Worm (Caenorhabditis elegans) whole organism, L1 larva: Measurements from ENCODE around the gene C30A5.10.

Source experiments
- C04F5.9 ChIP-seq: sonication (generic microtip); optimal IDR thresholded peaks from 2 replicates; lab custom pipeline; 2016; ENCODE audit warnings: missing genetic modification characterization, missing compliant biosample characterization
- C16A3.4 ChIP-seq: fragments of 150-350 bp; optimal IDR thresholded peaks from 2 replicates; lab custom pipeline; 2014; ENCODE audit warnings: missing biosample characterization, missing genetic modification characterization
- C34B4.2 ChIP-seq: sonication (generic microtip); optimal IDR thresholded peaks from 2 replicates; lab custom pipeline; 2017; ENCODE audit warnings: mild to moderate bottlenecking, missing genetic modification characterization, missing compliant biosample characterization
- F16B12.6 ChIP-seq: fragments of 150-350 bp; optimal IDR thresholded peaks from 2 replicates; lab custom pipeline; 2014; ENCODE audit warnings: missing biosample characterization, missing genetic modification characterization
- Y116A8C.19 ChIP-seq: sonication (generic microtip); optimal IDR thresholded peaks from 2 replicates; lab custom pipeline; 2016; ENCODE audit warnings: missing compliant biosample characterization, missing genetic modification characterization, borderline replicate concordance
- aha-1 ChIP-seq: fragments of 150-350 bp; optimal IDR thresholded peaks from 2 replicates; lab custom pipeline; 2014; ENCODE audit warnings: missing biosample characterization, missing genetic modification characterization
- aly-2 ChIP-seq: fragments of 150-350 bp; optimal IDR thresholded peaks from 2 replicates; lab custom pipeline; 2014; ENCODE audit warnings: missing biosample characterization, missing genetic modification characterization
- ama-1 ChIP-seq: fragments of 150-350 bp; optimal IDR thresholded peaks from 2 replicates; lab custom pipeline; 2014
- blmp-1 ChIP-seq: fragments of 150-350 bp; optimal IDR thresholded peaks from 2 replicates; lab custom pipeline; 2014; ENCODE audit warnings: missing biosample characterization, missing genetic modification characterization
- ceh-88 ChIP-seq: fragments of 200-800 bp; sonication (Bioruptor generic); IDR thresholded peaks from 2 replicates; pipeline ENCODE4 v1.3.6; 2022; ENCODE audit warnings: missing genetic modification characterization, missing compliant biosample characterization
- ceh-90 ChIP-seq: sonication (generic microtip); optimal IDR thresholded peaks from 2 replicates; lab custom pipeline; 2016; ENCODE audit warnings: missing genetic modification characterization, missing compliant biosample characterization
- dpl-1 ChIP-seq, 3 experiments: fragments of 150-350 bp in 2 of 3; sonication (generic microtip) in 1 of 3; optimal IDR thresholded peaks; 2 replicates each; lab custom pipeline; 2014 to 2017; ENCODE audit warnings: missing biosample characterization in 3 of 3, missing genetic modification characterization in 3 of 3, missing genetic modification reagents in 3 of 3
- efl-1 ChIP-seq, 4 experiments: fragments of 150-350 bp; optimal IDR thresholded peaks in 3 of 4; peaks in 1 of 4; 1 replicate in 1 of 4; 2 replicates in 3 of 4; lab custom pipeline; 2014; ENCODE audit warnings: missing biosample characterization in 2 of 4, missing genetic modification characterization in 2 of 4, missing genetic modification reagents in 2 of 4
- elt-3 ChIP-seq, 6 experiments: fragments of 150-350 bp in 1 of 6; sonication (generic microtip); optimal IDR thresholded peaks; 2 replicates each; lab custom pipeline; 2017 to 2018; ENCODE audit warnings: missing biosample characterization in 6 of 6, missing genetic modification characterization in 6 of 6, inconsistent platforms in 1 of 6
- fkh-8 ChIP-seq: sonication (generic microtip); optimal IDR thresholded peaks from 2 replicates; lab custom pipeline; 2016; ENCODE audit warnings: mild to moderate bottlenecking, missing genetic modification characterization, missing compliant biosample characterization
- grh-1 ChIP-seq: fragments of 200-800 bp; sonication (Bioruptor generic); IDR thresholded peaks from 2 replicates; pipeline ENCODE4 v1.3.6; 2022; ENCODE audit warnings: missing genetic modification reagents, missing genetic modification characterization, missing compliant biosample characterization
- hlh-17 ChIP-seq: fragments of 200-800 bp; sonication (Bioruptor generic); optimal IDR thresholded peaks from 2 replicates; lab custom pipeline; 2018; ENCODE audit warnings: missing genetic modification characterization, mild to moderate bottlenecking, missing compliant biosample characterization, moderate library complexity, borderline replicate concordance
- irx-1 ChIP-seq: sonication (generic microtip); optimal IDR thresholded peaks from 2 replicates; lab custom pipeline; 2016; ENCODE audit warnings: missing genetic modification characterization, missing compliant biosample characterization
- lin-13 ChIP-seq: fragments of 150-350 bp; optimal IDR thresholded peaks from 2 replicates; lab custom pipeline; 2014; ENCODE audit warnings: missing biosample characterization, missing genetic modification reagents, missing genetic modification characterization
- lin-14 ChIP-seq: fragments of 200-800 bp; sonication (Bioruptor generic); optimal IDR thresholded peaks from 2 replicates; lab custom pipeline; 2018; ENCODE audit warnings: mild to moderate bottlenecking, missing genetic modification characterization, moderate library complexity, missing compliant biosample characterization
- lin-35 ChIP-seq, 2 experiments: fragments of 150-350 bp; optimal IDR thresholded peaks; 2 replicates each; lab custom pipeline; 2014; ENCODE audit warnings: missing biosample characterization in 2 of 2, missing genetic modification characterization in 2 of 2, missing genetic modification reagents in 2 of 2
- lin-39 ChIP-seq: fragments of 150-350 bp; optimal IDR thresholded peaks from 2 replicates; lab custom pipeline; 2014; ENCODE audit warnings: missing biosample characterization, missing genetic modification reagents, missing genetic modification characterization
- lsy-2 ChIP-seq, 2 experiments: fragments of 150-350 bp; optimal IDR thresholded peaks; 2 replicates each; lab custom pipeline; 2014; ENCODE audit warnings: missing biosample characterization in 2 of 2, missing genetic modification characterization in 2 of 2
- mab-9 ChIP-seq: fragments of 200-800 bp; sonication (Bioruptor generic); IDR thresholded peaks from 2 replicates; pipeline ENCODE4 v1.3.6; 2022; ENCODE audit warnings: missing genetic modification reagents, missing genetic modification characterization, missing compliant biosample characterization
- nhr-11 ChIP-seq: fragments of 150-350 bp; optimal IDR thresholded peaks from 2 replicates; lab custom pipeline; 2014; ENCODE audit warnings: missing biosample characterization, missing genetic modification characterization
- nhr-19 ChIP-seq: fragments of 200-800 bp; sonication (Bioruptor generic); conservative IDR thresholded peaks from 2 replicates; pipeline ENCODE4 v1.3.6; 2022; ENCODE audit warnings: missing genetic modification characterization, missing compliant biosample characterization
- nhr-20 ChIP-seq: sonication (generic microtip); optimal IDR thresholded peaks from 2 replicates; lab custom pipeline; 2016; ENCODE audit warnings: mild to moderate bottlenecking, missing genetic modification characterization, missing compliant biosample characterization
- nhr-237 ChIP-seq: fragments of 150-350 bp; optimal IDR thresholded peaks from 2 replicates; lab custom pipeline; 2014; ENCODE audit warnings: missing biosample characterization, missing genetic modification characterization
- nhr-47 ChIP-seq: sonication (generic microtip); optimal IDR thresholded peaks from 2 replicates; lab custom pipeline; 2016; ENCODE audit warnings: mild to moderate bottlenecking, missing genetic modification characterization, moderate library complexity, missing compliant biosample characterization
- nhr-71 ChIP-seq: sonication (generic microtip); optimal IDR thresholded peaks from 2 replicates; lab custom pipeline; 2016; ENCODE audit warnings: mild to moderate bottlenecking, missing genetic modification characterization, moderate library complexity, missing compliant biosample characterization
- nhr-85 ChIP-seq: sonication (generic microtip); peaks from one replicate; lab custom pipeline; 2016; ENCODE audit warnings: missing genetic modification characterization, inconsistent platforms, missing compliant biosample characterization
- nhr-90 ChIP-seq: sonication (generic microtip); optimal IDR thresholded peaks from 2 replicates; lab custom pipeline; 2016; ENCODE audit warnings: mild to moderate bottlenecking, missing genetic modification characterization, missing compliant biosample characterization; ENCODE audit not compliant: poor library complexity
- pag-3 ChIP-seq: sonication (generic microtip); optimal IDR thresholded peaks from 2 replicates; lab custom pipeline; 2017; ENCODE audit warnings: missing genetic modification characterization, mild to moderate bottlenecking, missing compliant biosample characterization, antibody characterized with exemption, borderline replicate concordance; ENCODE audit not compliant: insufficient read depth
- pqm-1 ChIP-seq: sonication (generic microtip); optimal IDR thresholded peaks from 3 replicates; lab custom pipeline; 2017; ENCODE audit warnings: missing biosample characterization, missing genetic modification characterization
- skn-1 ChIP-seq: fragments of 150-350 bp; optimal IDR thresholded peaks from 2 replicates; lab custom pipeline; 2014; ENCODE audit warnings: missing biosample characterization, missing genetic modification characterization
- snpc-4 ChIP-seq: fragments of 150-350 bp; optimal IDR thresholded peaks from 2 replicates; lab custom pipeline; 2014; ENCODE audit warnings: missing biosample characterization, missing genetic modification characterization
- sox-4 ChIP-seq: sonication (generic microtip); optimal IDR thresholded peaks from 2 replicates; lab custom pipeline; 2016; ENCODE audit warnings: missing genetic modification characterization, missing compliant biosample characterization
- sup-37 ChIP-seq: fragments of 200-800 bp; sonication (Bioruptor generic); optimal IDR thresholded peaks from 2 replicates; lab custom pipeline; 2018; ENCODE audit warnings: mild to moderate bottlenecking, missing genetic modification characterization, missing compliant biosample characterization
- swsn-7 ChIP-seq: sonication (generic microtip); optimal IDR thresholded peaks from 2 replicates; lab custom pipeline; 2016; ENCODE audit warnings: missing genetic modification characterization, missing compliant biosample characterization
- unc-130 ChIP-seq: fragments of 150-350 bp; optimal IDR thresholded peaks from 2 replicates; lab custom pipeline; 2017; ENCODE audit warnings: missing biosample characterization, missing genetic modification characterization, inconsistent platforms
- unc-62 ChIP-seq: fragments of 150-350 bp; optimal IDR thresholded peaks from 2 replicates; lab custom pipeline; 2014; ENCODE audit warnings: missing biosample characterization, missing genetic modification reagents, missing genetic modification characterization
- unc-98 ChIP-seq: fragments of 200-800 bp; sonication (Bioruptor generic); IDR thresholded peaks from 2 replicates; pipeline ENCODE4 v1.3.6; 2022; ENCODE audit warnings: missing genetic modification characterization, missing compliant biosample characterization
- vab-15 ChIP-seq: sonication (generic microtip); optimal IDR thresholded peaks from 2 replicates; lab custom pipeline; 2017; ENCODE audit warnings: missing genotype, mild to moderate bottlenecking, missing genetic modification characterization, missing compliant biosample characterization
- zip-4 ChIP-seq: fragments of 200-800 bp; sonication (Bioruptor generic); optimal IDR thresholded peaks from 2 replicates; lab custom pipeline; 2018; ENCODE audit warnings: mild to moderate bottlenecking, missing genetic modification characterization, moderate library complexity, missing compliant biosample characterization
- ztf-11 ChIP-seq, 2 experiments: sonication (generic microtip); optimal IDR thresholded peaks; 2 replicates each; lab custom pipeline; 2016 to 2017; ENCODE audit warnings: missing genetic modification characterization in 2 of 2, missing biosample characterization in 1 of 2, missing compliant biosample characterization in 1 of 2
- ztf-4 ChIP-seq: fragments of 150-350 bp; optimal IDR thresholded peaks from 2 replicates; lab custom pipeline; 2014; ENCODE audit warnings: missing biosample characterization, missing genetic modification characterization

The C30A5.10 gene

ce11 chrIII:8235358-8235757 lies 25.7 kb upstream of the C30A5.10 start, which contains the start of gene C02F5.14:
TSS of gene C02F5.14 (minus strand) at chrIII:8235514.
- peak; percentile 95 for TF ChIP-seq blmp-1 (tag; lab: Kevin White, UChicago)
- peak; percentile 48 for TF ChIP-seq nhr-85 (tag; lab: Kevin White, UChicago)
- TF ChIP-seq nhr-90 = no peak

ce11 chrIII:8232634-8233033 lies 23.0 kb upstream of the C30A5.10 start, which contains the start of gene henn-1:
TSS of gene henn-1 (plus strand) at chrIII:8232651.
- peak; percentile 4 for TF ChIP-seq nhr-47
- no peak for TF ChIP-seq unc-98 (GFP tag; lab: Robert Waterston, UW)
- peak in 1 of 2 experiments; percentile 15 for TF ChIP-seq lsy-2 (tag; optimal IDR thresholded peaks at IDR 0.05; lab: Kevin White, UChicago)
- TF ChIP-seq nhr-237 (tag; lab: Kevin White, UChicago) = no peak
- TF ChIP-seq F16B12.6 (tag; lab: Kevin White, UChicago) = no peak
- TF ChIP-seq hlh-17 (GFP tag; lab: Kevin White, UChicago) = no peak
- no peak for TF ChIP-seq elt-3 (tag; optimal IDR thresholded peaks at IDR 0.05; lab: Kevin White, UChicago)
- TF ChIP-seq efl-1 (optimal IDR thresholded peaks at IDR 0.05; lab: Kevin White, UChicago) = no peak
- peak in 1 of 2 experiments; percentile 90 for TF ChIP-seq efl-1 (GFP tag; optimal IDR thresholded peaks at IDR 0.05 in 1 of 2; lab: Kevin White, UChicago)
- TF ChIP-seq pqm-1 = no peak
- no peak for TF ChIP-seq ztf-4
- TF ChIP-seq grh-1 (GFP tag; lab: Robert Waterston, UW) = no peak
- TF ChIP-seq lin-39 (tag; lab: Kevin White, UChicago) = no peak
- TF ChIP-seq fkh-8 (tag; lab: Kevin White, UChicago) = no peak
- no peak for TF ChIP-seq unc-130 (tag; lab: Kevin White, UChicago)
- TF ChIP-seq pag-3 = no peak
- TF ChIP-seq swsn-7 (tag; lab: Kevin White, UChicago) = no peak
- no peak for TF ChIP-seq C34B4.2 (tag; lab: Kevin White, UChicago)
- no peak for TF ChIP-seq snpc-4 (tag; lab: Kevin White, UChicago)
- no peak for TF ChIP-seq C04F5.9 (tag; lab: Kevin White, UChicago)
- TF ChIP-seq lin-14 (GFP tag; lab: Kevin White, UChicago) = no peak
- TF ChIP-seq nhr-71 (tag; lab: Kevin White, UChicago) = no peak
- TF ChIP-seq sox-4 (tag; lab: Kevin White, UChicago) = no peak
- peak; percentile 22 for TF ChIP-seq ama-1 (lab: Kevin White, UChicago)
- TF ChIP-seq zip-4 (GFP tag; lab: Kevin White, UChicago) = no peak
- no peak for TF ChIP-seq nhr-11 (tag; lab: Kevin White, UChicago)
- no peak for TF ChIP-seq aha-1 (tag; lab: Kevin White, UChicago)
- TF ChIP-seq ztf-11 (tag; optimal IDR thresholded peaks at IDR 0.05; lab: Kevin White, UChicago) = no peak
- peak; percentile 3 for TF ChIP-seq irx-1 (tag; lab: Kevin White, UChicago)
- TF ChIP-seq blmp-1 (tag; lab: Kevin White, UChicago) = no peak
- TF ChIP-seq, all 84 proteins: peak for 5

- no peak for TF ChIP-seq F16B12.6 (tag; lab: Kevin White, UChicago)
- no peak for TF ChIP-seq nhr-90
- TF ChIP-seq unc-130 (tag; lab: Kevin White, UChicago) = no peak
- no peak for TF ChIP-seq C04F5.9 (tag; lab: Kevin White, UChicago)
- no peak for TF ChIP-seq snpc-4 (tag; lab: Kevin White, UChicago)
- TF ChIP-seq C16A3.4 (tag; lab: Kevin White, UChicago) = no peak
- TF ChIP-seq unc-98 (GFP tag; lab: Robert Waterston, UW) = no peak
- peak; percentile 45 for TF ChIP-seq nhr-11 (tag; lab: Kevin White, UChicago)
- TF ChIP-seq lin-13 (GFP tag; lab: Kevin White, UChicago) = no peak
- TF ChIP-seq irx-1 (tag; lab: Kevin White, UChicago) = no peak
- TF ChIP-seq ztf-11 (tag; optimal IDR thresholded peaks at IDR 0.05; lab: Kevin White, UChicago) = no peak
- no peak for TF ChIP-seq vab-15
- no peak for TF ChIP-seq C34B4.2 (tag; lab: Kevin White, UChicago)
- TF ChIP-seq lin-35 (GFP tag; optimal IDR thresholded peaks at IDR 0.05; lab: Kevin White, UChicago) = no peak
- TF ChIP-seq Y116A8C.19 (tag; lab: Kevin White, UChicago) = no peak
- TF ChIP-seq nhr-20 (tag; lab: Kevin White, UChicago) = no peak
- TF ChIP-seq unc-62 (GFP tag; lab: Kevin White, UChicago) = no peak
- TF ChIP-seq sup-37 (GFP tag; lab: Kevin White, UChicago) = no peak
- TF ChIP-seq nhr-19 (GFP tag; lab: Robert Waterston, UW) = no peak
- no peak for TF ChIP-seq mab-9
- no peak for TF ChIP-seq grh-1 (GFP tag; lab: Robert Waterston, UW)
- TF ChIP-seq ceh-88 = no peak
- no peak for TF ChIP-seq aly-2 (tag; lab: Kevin White, UChicago)
- TF ChIP-seq pag-3 = no peak
- TF ChIP-seq lin-14 (GFP tag; lab: Kevin White, UChicago) = peak; percentile 63
- no peak for TF ChIP-seq ceh-90
- TF ChIP-seq skn-1 = no peak
- TF ChIP-seq dpl-1 (GFP tag; optimal IDR thresholded peaks at IDR 0.05; lab: Kevin White, UChicago) = no peak
- TF ChIP-seq lsy-2 (tag; optimal IDR thresholded peaks at IDR 0.05; lab: Kevin White, UChicago) = no peak
These were observed 19.8 kb upstream of the C30A5.10 start for ce11 chrIII:8229480-8229879.
